Worm (Caenorhabditis elegans): ENCODE measurements around the gene sre-3.

Gene sre-3

ce11 chrII:7397273-7397840 lies 11.8 kb downstream of the sre-3 start:
- TF ChIP-seq him-1 (tag; optimal IDR thresholded peaks at IDR 0.05): peak; percentile 9
- no peak for TF ChIP-seq dao-5 (tag; optimal IDR thresholded peaks at IDR 0.05)
- TF ChIP-seq W03F9.2 (tag; optimal IDR thresholded peaks at IDR 0.05): no peak

- TF ChIP-seq dao-5 (tag; optimal IDR thresholded peaks at IDR 0.05) (no peak), him-1 (tag; optimal IDR thresholded peaks at IDR 0.05) (no peak), W03F9.2 (tag; optimal IDR thresholded peaks at IDR 0.05) (no peak)
These were observed 13.2 kb downstream of the sre-3 start, which contains the start of gene C07D10.1 for ce11 chrII:7398712-7399111. C07D10.1 (plus strand) TSS chrII:7399012.

ce11 chrII:7402625-7403024 lies 17.1 kb downstream of the sre-3 start, which contains the start of gene nas-7:
nas-7 (minus strand) TSS chrII:7402725.
- no peak for TF ChIP-seq him-1 (tag; optimal IDR thresholded peaks at IDR 0.05)
- TF ChIP-seq W03F9.2 (tag; optimal IDR thresholded peaks at IDR 0.05): no peak
- TF ChIP-seq dao-5 (tag; optimal IDR thresholded peaks at IDR 0.05): no peak

- TF ChIP-seq dao-5 (tag; optimal IDR thresholded peaks at IDR 0.05): no peak
- no peak for TF ChIP-seq him-1 (tag; optimal IDR thresholded peaks at IDR 0.05)
- no peak for TF ChIP-seq W03F9.2 (tag; optimal IDR thresholded peaks at IDR 0.05)
These were observed 18.5 kb downstream of the sre-3 start for ce11 chrII:7404001-7404400.

- TF ChIP-seq W03F9.2 (tag; optimal IDR thresholded peaks at IDR 0.05): no peak
- TF ChIP-seq him-1 (tag; optimal IDR thresholded peaks at IDR 0.05): no peak
- TF ChIP-seq dao-5 (tag; optimal IDR thresholded peaks at IDR 0.05): no peak
These were observed 19.7 kb downstream of the sre-3 start for ce11 chrII:7405262-7405661.

ce11 chrII:7406438-7406837 lies 20.9 kb downstream of the sre-3 start:
- TF ChIP-seq him-1 (tag; optimal IDR thresholded peaks at IDR 0.05) (no peak), W03F9.2 (tag; optimal IDR thresholded peaks at IDR 0.05) (no peak), dao-5 (tag; optimal IDR thresholded peaks at IDR 0.05) (no peak)

ce11 chrII:7408192-7408591 lies 22.6 kb downstream of the sre-3 start, which contains the start of gene srd-55:
srd-55 (plus strand) TSS chrII:7408492.
- no peak for TF ChIP-seq W03F9.2 (tag; optimal IDR thresholded peaks at IDR 0.05)
- TF ChIP-seq dao-5 (tag; optimal IDR thresholded peaks at IDR 0.05): no peak
- TF ChIP-seq him-1 (tag; optimal IDR thresholded peaks at IDR 0.05): no peak

- TF ChIP-seq dao-5 (tag; optimal IDR thresholded peaks at IDR 0.05) (no peak), W03F9.2 (tag; optimal IDR thresholded peaks at IDR 0.05) (no peak), him-1 (tag; optimal IDR thresholded peaks at IDR 0.05) (no peak)
These were observed 26.4 kb downstream of the sre-3 start, which contains the start of gene K02A2.5 for ce11 chrII:7411930-7412329. K02A2.5 (minus strand) TSS chrII:7412030.

- no peak for TF ChIP-seq W03F9.2 (tag; optimal IDR thresholded peaks at IDR 0.05)
- no peak for TF ChIP-seq dao-5 (tag; optimal IDR thresholded peaks at IDR 0.05)
- no peak for TF ChIP-seq him-1 (tag; optimal IDR thresholded peaks at IDR 0.05)
These were observed 27.7 kb downstream of the sre-3 start for ce11 chrII:7413275-7413674.

- TF ChIP-seq him-1 (tag; optimal IDR thresholded peaks at IDR 0.05) (no peak), W03F9.2 (tag; optimal IDR thresholded peaks at IDR 0.05) (no peak), dao-5 (tag; optimal IDR thresholded peaks at IDR 0.05) (no peak)
These were observed 28.2 kb downstream of the sre-3 start for ce11 chrII:7413764-7414163.

- TF ChIP-seq W03F9.2 (tag; optimal IDR thresholded peaks at IDR 0.05) (no peak), dao-5 (tag; optimal IDR thresholded peaks at IDR 0.05) (no peak), him-1 (tag; optimal IDR thresholded peaks at IDR 0.05) (no peak)
These were observed 34.0 kb downstream of the sre-3 start for ce11 chrII:7419563-7419962.

- TF ChIP-seq dao-5 (tag; optimal IDR thresholded peaks at IDR 0.05) (no peak), W03F9.2 (tag; optimal IDR thresholded peaks at IDR 0.05) (no peak), him-1 (tag; optimal IDR thresholded peaks at IDR 0.05) (no peak)
These were observed 34.6 kb downstream of the sre-3 start for ce11 chrII:7420157-7420556.

- TF ChIP-seq W03F9.2 (tag; optimal IDR thresholded peaks at IDR 0.05) (no peak), dao-5 (tag; optimal IDR thresholded peaks at IDR 0.05) (no peak), him-1 (tag; optimal IDR thresholded peaks at IDR 0.05) (no peak)
These were observed 35.3 kb downstream of the sre-3 start for ce11 chrII:7420796-7421386.

ce11 chrII:7432327-7432726 lies 46.8 kb downstream of the sre-3 start, which contains the start of gene srd-54:
srd-54 (plus strand) TSS chrII:7432627.
- TF ChIP-seq W03F9.2 (tag; optimal IDR thresholded peaks at IDR 0.05) (no peak), dao-5 (tag; optimal IDR thresholded peaks at IDR 0.05) (no peak), him-1 (tag; optimal IDR thresholded peaks at IDR 0.05) (no peak)

- TF ChIP-seq him-1 (tag; optimal IDR thresholded peaks at IDR 0.05) (no peak), dao-5 (tag; optimal IDR thresholded peaks at IDR 0.05) (no peak), W03F9.2 (tag; optimal IDR thresholded peaks at IDR 0.05) (no peak)
These were observed 48.6 kb downstream of the sre-3 start, which contains the start of gene kcc-3 for ce11 chrII:7434182-7434581. kcc-3 (minus strand) TSS chrII:7434282.

All from whole organism, L4/young adult.